Worm (Caenorhabditis elegans) whole organism, L3 larva: ENCODE measurements around the gene mdt-15.

ENCODE experiments used
- aly-2 ChIP-seq: fragments of 150-350 bp; optimal IDR thresholded peaks from 2 replicates; lab custom pipeline; 2014; ENCODE audit warnings: missing biosample characterization, missing genetic modification characterization
- ama-1 ChIP-seq: fragments of 150-350 bp; optimal IDR thresholded peaks from 2 replicates; lab custom pipeline; 2018
- ceh-82 ChIP-seq: fragments of 150-350 bp; optimal IDR thresholded peaks from 2 replicates; lab custom pipeline; 2014; ENCODE audit warnings: missing biosample characterization, missing genetic modification characterization
- egl-27 ChIP-seq: sonication (generic microtip); optimal IDR thresholded peaks from 4 replicates; lab custom pipeline; 2017; ENCODE audit warnings: missing biosample characterization, missing genetic modification reagents, missing genetic modification characterization
- jun-1 ChIP-seq: fragments of 150-350 bp; optimal IDR thresholded peaks from 2 replicates; lab custom pipeline; 2014; ENCODE audit warnings: missing biosample characterization, missing genetic modification reagents, missing genetic modification characterization
- lin-15B ChIP-seq: fragments of 150-350 bp; optimal IDR thresholded peaks from 2 replicates; lab custom pipeline; 2014; ENCODE audit warnings: missing biosample characterization, missing genetic modification characterization
- lin-39 ChIP-seq: fragments of 150-350 bp; optimal IDR thresholded peaks from 2 replicates; lab custom pipeline; 2018; ENCODE audit warnings: missing biosample characterization, missing genetic modification reagents, missing genetic modification characterization
- nfya-1 ChIP-seq: sonication (generic microtip); optimal IDR thresholded peaks from 2 replicates; lab custom pipeline; 2017; ENCODE audit warnings: missing genetic modification characterization, mild to moderate bottlenecking, missing compliant biosample characterization, antibody characterized with exemption, moderate library complexity; ENCODE audit not compliant: insufficient read depth
- nhr-28 ChIP-seq: fragments of 150-350 bp; optimal IDR thresholded peaks from 2 replicates; lab custom pipeline; 2014; ENCODE audit warnings: missing biosample characterization, missing genetic modification characterization
- skn-1 ChIP-seq: fragments of 150-350 bp; optimal IDR thresholded peaks from 2 replicates; lab custom pipeline; 2014; ENCODE audit warnings: missing biosample characterization, missing genetic modification characterization
- snpc-4 ChIP-seq: fragments of 150-350 bp; optimal IDR thresholded peaks from 2 replicates; lab custom pipeline; 2014; ENCODE audit warnings: missing biosample characterization, missing genetic modification characterization
- unc-39 ChIP-seq: sonication (generic microtip); optimal IDR thresholded peaks from 4 replicates; lab custom pipeline; 2017; ENCODE audit warnings: missing biosample characterization, missing genetic modification characterization
- ztf-11 ChIP-seq: fragments of 150-350 bp; optimal IDR thresholded peaks from 2 replicates; lab custom pipeline; 2014; ENCODE audit warnings: missing biosample characterization, missing genetic modification characterization

DNA sequence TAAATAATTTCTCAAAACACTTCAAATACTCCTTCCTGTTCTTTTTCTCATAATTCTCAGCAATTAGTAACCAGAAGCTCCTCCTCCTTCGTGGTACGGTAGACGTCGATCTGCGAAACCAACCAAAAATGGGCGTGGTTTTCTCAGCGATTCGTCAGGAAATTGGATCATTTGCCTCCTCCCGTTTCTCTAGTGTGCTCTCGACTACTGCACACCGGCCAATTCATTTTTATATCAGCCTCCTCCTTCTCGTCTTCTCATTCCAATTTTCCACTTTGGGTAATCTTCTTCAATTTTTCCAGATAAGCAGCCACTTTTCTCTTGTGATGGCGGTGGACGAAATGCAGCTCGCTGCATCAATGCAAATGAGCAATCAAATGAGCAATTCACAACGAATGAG, 34.8 kb downstream of the mdt-15 start, which contains the start of gene ceh-10:
- TF ChIP-seq aly-2: no peak
- no peak for TF ChIP-seq ztf-11 (tag; lab: Kevin White, UChicago)
- no peak for TF ChIP-seq snpc-4 (tag; lab: Kevin White, UChicago)
- TF ChIP-seq nhr-28: no peak
- no peak for TF ChIP-seq ama-1 (lab: Kevin White, UChicago)
- TF ChIP-seq jun-1 (tag; lab: Kevin White, UChicago): no peak
- TF ChIP-seq unc-39 (tag; lab: Kevin White, UChicago): no peak
- no peak for TF ChIP-seq lin-15B
- TF ChIP-seq skn-1 (tag; lab: Kevin White, UChicago): no peak
- no peak for TF ChIP-seq ceh-82
- TF ChIP-seq lin-39 (tag; lab: Kevin White, UChicago): no peak
- TF ChIP-seq nfya-1: no peak
- no peak for TF ChIP-seq egl-27 (tag; lab: Kevin White, UChicago)
